Fruit fly (Drosophila melanogaster) whole organism, embryonic: ENCODE results near the gene obst-F.

ENCODE experiments used
- Adf1 ChIP-seq: fragments of 200-800 bp; sonication (Bioruptor generic); IDR thresholded peaks from 2 replicates; pipeline ENCODE4 v1.3.6; 2022; ENCODE audit warnings: missing biosample characterization, missing genetic modification characterization
- BtbVII ChIP-seq: fragments of 200-800 bp; sonication (Bioruptor generic); optimal IDR thresholded peaks from 3 replicates; lab custom pipeline; 2017; ENCODE audit warnings: missing biosample characterization, mild to moderate bottlenecking, missing genetic modification characterization
- CG10147 ChIP-seq: fragments of 200-800 bp; sonication (Bioruptor generic); optimal IDR thresholded peaks from 2 replicates; lab custom pipeline; 2019; ENCODE audit warnings: missing biosample characterization, mild to moderate bottlenecking, missing genetic modification characterization, moderate library complexity
- CG11085 ChIP-seq: fragments of 200-800 bp; sonication (Bioruptor generic); IDR thresholded peaks from 2 replicates; pipeline ENCODE4 v1.3.6; 2022; ENCODE audit warnings: missing biosample characterization, missing genetic modification characterization
- CG12769 ChIP-seq: fragments of 200-800 bp; sonication (Bioruptor generic); optimal IDR thresholded peaks from 2 replicates; lab custom pipeline; 2019; ENCODE audit warnings: missing biosample characterization, mild to moderate bottlenecking, missing genetic modification characterization, moderate library complexity
- CG14014 ChIP-seq: fragments of 200-800 bp; sonication (Bioruptor generic); IDR thresholded peaks from 2 replicates; pipeline ENCODE4 v1.3.6; 2022; ENCODE audit warnings: missing biosample characterization, missing genetic modification characterization
- CG2199 ChIP-seq: fragments of 200-800 bp; sonication (Bioruptor generic); IDR thresholded peaks from 3 replicates; pipeline ENCODE4 v1.3.6; 2022; ENCODE audit warnings: missing biosample characterization, missing genetic modification characterization
- CG2202 ChIP-seq: fragments of 200-800 bp; sonication (Bioruptor generic); optimal IDR thresholded peaks from 2 replicates; lab custom pipeline; 2018; ENCODE audit warnings: missing biosample characterization, mild to moderate bottlenecking, missing genetic modification characterization
- CG32532 ChIP-seq: fragments of 200-800 bp; sonication (Bioruptor generic); IDR thresholded peaks from 2 replicates; pipeline ENCODE4 v1.3.6; 2022; ENCODE audit warnings: missing biosample characterization, missing genetic modification characterization
- CG32772 ChIP-seq: fragments of 200-800 bp; sonication (Bioruptor generic); IDR thresholded peaks from 2 replicates; pipeline ENCODE4 v1.3.6; 2022; ENCODE audit warnings: missing biosample characterization, missing genetic modification characterization
- CG34376 ChIP-seq: fragments of 200-800 bp; sonication (Bioruptor generic); optimal IDR thresholded peaks from 2 replicates; lab custom pipeline; 2018; ENCODE audit warnings: missing biosample characterization, mild to moderate bottlenecking, missing genetic modification characterization
- CG5180 ChIP-seq: fragments of 200-800 bp; sonication (Bioruptor generic); optimal IDR thresholded peaks from 3 replicates; lab custom pipeline; 2017; ENCODE audit warnings: missing biosample characterization, missing genetic modification characterization, mild to moderate bottlenecking, moderate library complexity, missing genetic modification reagents
- CG8765 ChIP-seq: fragments of 200-800 bp; sonication (Bioruptor generic); IDR thresholded peaks from 2 replicates; pipeline ENCODE4 v1.3.6; 2022; ENCODE audit warnings: missing biosample characterization, missing genetic modification characterization
- CG9215 ChIP-seq: fragments of 200-800 bp; sonication (Bioruptor generic); IDR thresholded peaks from 2 replicates; pipeline ENCODE4 v1.3.6; 2022; ENCODE audit warnings: missing biosample characterization, missing genetic modification characterization
- CG9797 ChIP-seq: fragments of 200-800 bp; sonication (Bioruptor generic); optimal IDR thresholded peaks from 3 replicates; lab custom pipeline; 2018; ENCODE audit warnings: missing biosample characterization, mild to moderate bottlenecking, missing genetic modification characterization
- CrebB ChIP-seq: fragments of 200-800 bp; sonication (Bioruptor generic); optimal IDR thresholded peaks from 3 replicates; lab custom pipeline; 2018; ENCODE audit warnings: missing biosample characterization, mild to moderate bottlenecking, missing genetic modification characterization
- Deaf1 ChIP-seq: fragments of 200-800 bp; optimal IDR thresholded peaks from 3 replicates; lab custom pipeline; 2019; ENCODE audit warnings: missing biosample characterization, mild to moderate bottlenecking, missing genetic modification characterization, moderate library complexity
- Dfd ChIP-seq, 2 experiments: fragments of >200 bp; optimal IDR thresholded peaks; 2 replicates each; lab custom pipeline; 2017; ENCODE audit warnings: missing biosample characterization in 2 of 2, missing genetic modification characterization in 2 of 2
- Ets65A ChIP-seq: fragments of 200-800 bp; sonication (Bioruptor generic); peaks from one replicate; lab custom pipeline; 2016; ENCODE audit warnings: missing biosample characterization, missing genetic modification characterization
- HLH4C ChIP-seq: fragments of 200-800 bp; sonication (Bioruptor generic); IDR thresholded peaks from 3 replicates; pipeline ENCODE4 v1.3.6; 2022; ENCODE audit warnings: missing biosample characterization, missing genetic modification characterization; ENCODE audit not compliant: partially characterized antibody
- Hand ChIP-seq: fragments of 200-800 bp; sonication (Bioruptor generic); optimal IDR thresholded peaks from 2 replicates; lab custom pipeline; 2017; ENCODE audit warnings: mild to moderate bottlenecking, missing biosample characterization, missing genetic modification reagents, missing genetic modification characterization
- MBD-R2 ChIP-seq: fragments of 200-800 bp; sonication (Bioruptor generic); IDR thresholded peaks from 2 replicates; pipeline ENCODE4 v1.3.6; 2022; ENCODE audit warnings: missing biosample characterization, missing genetic modification characterization
- Med ChIP-seq: fragments of 200-800 bp; sonication (Bioruptor generic); peaks from one replicate; lab custom pipeline; 2016; ENCODE audit warnings: missing biosample characterization, missing genetic modification characterization, mild to moderate bottlenecking, inconsistent platforms, moderate library complexity
- Myb ChIP-seq: fragments of 200-800 bp; sonication (Bioruptor generic); optimal IDR thresholded peaks from 2 replicates; lab custom pipeline; 2016; ENCODE audit warnings: missing biosample characterization, missing genetic modification characterization
- PHDP ChIP-seq: fragments of 200-800 bp; sonication (Bioruptor generic); optimal IDR thresholded peaks from 3 replicates; lab custom pipeline; 2018; ENCODE audit warnings: missing biosample characterization, mild to moderate bottlenecking, missing genetic modification characterization, moderate library complexity
- Pdp1 ChIP-seq, 2 experiments: fragments of 200-800 bp; sonication (Bioruptor generic); optimal IDR thresholded peaks; 3 replicates each; lab custom pipeline; 2016; ENCODE audit warnings: missing biosample characterization in 2 of 2, missing genetic modification characterization in 2 of 2, mild to moderate bottlenecking in 1 of 2, moderate library complexity in 1 of 2
- Rfx ChIP-seq: fragments of 200-800 bp; sonication (Bioruptor generic); IDR thresholded peaks from 2 replicates; pipeline ENCODE4 v1.3.6; 2022; ENCODE audit warnings: missing biosample characterization, missing genetic modification characterization
- Scr ChIP-seq: fragments of 200-800 bp; sonication (Bioruptor generic); IDR thresholded peaks from 2 replicates; pipeline ENCODE4 v1.3.6; 2022; ENCODE audit warnings: missing biosample characterization, missing genetic modification characterization; ENCODE audit not compliant: partially characterized antibody
- aop ChIP-seq: fragments of 200-800 bp; sonication (Bioruptor generic); IDR thresholded peaks from 2 replicates; pipeline ENCODE4 v1.3.6; 2022; ENCODE audit warnings: missing biosample characterization, missing genetic modification characterization
- cad ChIP-seq: fragments of >200 bp; optimal IDR thresholded peaks from 2 replicates; lab custom pipeline; 2017; ENCODE audit warnings: missing biosample characterization, missing genetic modification characterization
- caup ChIP-seq: fragments of 200-800 bp; sonication (Bioruptor generic); optimal IDR thresholded peaks from 3 replicates; lab custom pipeline; 2017; ENCODE audit warnings: missing biosample characterization, mild to moderate bottlenecking, missing genetic modification characterization, moderate library complexity; ENCODE audit not compliant: severe bottlenecking
- ci ChIP-seq: fragments of 200-800 bp; sonication (Bioruptor generic); IDR thresholded peaks from 3 replicates; pipeline ENCODE4 v1.3.6; 2022; ENCODE audit warnings: missing biosample characterization, missing genetic modification characterization
- cwo ChIP-seq: fragments of 200-800 bp; sonication (Bioruptor generic); optimal IDR thresholded peaks from 3 replicates; lab custom pipeline; 2017; ENCODE audit warnings: missing biosample characterization, missing genetic modification characterization, mild to moderate bottlenecking, moderate library complexity, missing genetic modification reagents
- eve ChIP-seq, 2 experiments: fragments of >200 bp; optimal IDR thresholded peaks; 2 replicates each; lab custom pipeline; 2017; ENCODE audit warnings: missing biosample characterization in 2 of 2, missing genetic modification characterization in 2 of 2
- gro ChIP-seq: fragments of 200-800 bp; sonication (Bioruptor generic); optimal IDR thresholded peaks from 2 replicates; lab custom pipeline; 2016; ENCODE audit warnings: missing biosample characterization, missing genetic modification characterization
- gsb ChIP-seq: fragments of 200-800 bp; sonication (Bioruptor generic); IDR thresholded peaks from 2 replicates; pipeline ENCODE4 v1.3.6; 2022; ENCODE audit warnings: missing biosample characterization, missing genetic modification characterization
- hkb ChIP-seq, 2 experiments: fragments of 200-800 bp in 1 of 2; fragments of >200 bp in 1 of 2; sonication (Bioruptor generic) in 1 of 2; IDR thresholded peaks in 1 of 2; optimal IDR thresholded peaks in 1 of 2; 2 replicates each; pipeline versions ENCODE4 v1.3.6 to Lab custom; 2017 to 2022; ENCODE audit warnings: missing biosample characterization in 1 of 2, missing genetic modification characterization in 1 of 2
- mirr ChIP-seq: fragments of 200-800 bp; sonication (Bioruptor generic); optimal IDR thresholded peaks from 3 replicates; lab custom pipeline; 2018; ENCODE audit warnings: missing biosample characterization, mild to moderate bottlenecking, missing genetic modification characterization
- onecut ChIP-seq: fragments of 200-800 bp; sonication (Bioruptor generic); IDR thresholded peaks from 2 replicates; pipeline ENCODE4 v1.3.6; 2022; ENCODE audit warnings: missing biosample characterization, missing genetic modification characterization
- org-1 ChIP-seq: fragments of 200-800 bp; sonication (Bioruptor generic); optimal IDR thresholded peaks from 2 replicates; lab custom pipeline; 2017; ENCODE audit warnings: missing biosample characterization, missing genetic modification characterization
- peb ChIP-seq: fragments of 200-800 bp; sonication (Bioruptor generic); IDR thresholded peaks from 2 replicates; pipeline ENCODE4 v1.3.6; 2022; ENCODE audit warnings: missing biosample characterization, missing genetic modification characterization
- salm ChIP-seq: fragments of 200-800 bp; sonication (Bioruptor generic); optimal IDR thresholded peaks from 2 replicates; lab custom pipeline; 2018; ENCODE audit warnings: missing biosample characterization, mild to moderate bottlenecking, missing genetic modification characterization
- sd ChIP-seq: fragments of 200-800 bp; sonication (Bioruptor generic); optimal IDR thresholded peaks from 3 replicates; lab custom pipeline; 2018; ENCODE audit warnings: missing biosample characterization, mild to moderate bottlenecking, missing genetic modification characterization, moderate library complexity
- so ChIP-seq: fragments of 200-800 bp; sonication (Bioruptor generic); IDR thresholded peaks from 3 replicates; pipeline ENCODE4 v1.3.6; 2022; ENCODE audit warnings: missing biosample characterization, missing genetic modification characterization
- sob ChIP-seq: fragments of 200-800 bp; sonication (Bioruptor generic); IDR thresholded peaks from 2 replicates; pipeline ENCODE4 v1.3.6; 2022; ENCODE audit warnings: missing biosample characterization, missing genetic modification characterization
- wek ChIP-seq: fragments of 200-800 bp; sonication (Bioruptor generic); optimal IDR thresholded peaks from 3 replicates; lab custom pipeline; 2018; ENCODE audit warnings: missing biosample characterization, mild to moderate bottlenecking, missing genetic modification characterization, moderate library complexity

The obst-F gene

dm6 chr3L:20191848-20192247 lies 9.6 kb downstream of the obst-F start:
- TF ChIP-seq Dfd (GFP tag; optimal IDR thresholded peaks at IDR 0.05; lab: Kevin White, UChicago) (peak in 1 of 2 experiments; percentile 64), CG2202 (tag; lab: Kevin White, UChicago) (no peak), aop (GFP tag; lab: Robert Waterston, UW) (no peak)

- peak; percentile 20 for TF ChIP-seq salm (tag; lab: Kevin White, UChicago)
- peak; percentile 7 for TF ChIP-seq CG5180 (GFP tag; lab: Kevin White, UChicago)
- peak; percentile 90 for TF ChIP-seq sd
- TF ChIP-seq hkb (optimal IDR thresholded peaks at IDR 0.05; lab: Kevin White, UChicago), result no peak
- TF ChIP-seq hkb (GFP tag; IDR thresholded peaks at IDR 0.05; lab: Robert Waterston, UW), result 0 out of 2 replicates have a peak, but pooled peaks have one; percentile 27
- peak; percentile 12 for TF ChIP-seq CG10147
- no peak for TF ChIP-seq peb
- peak; percentile 82 for TF ChIP-seq CG34376 (GFP tag; lab: Kevin White, UChicago)
- TF ChIP-seq sob, result peak; percentile 46; the same call in 1 of the 2 replicates
- TF ChIP-seq HLH4C (GFP tag; lab: Robert Waterston, UW), result 0 out of 3 replicates have a peak, but pooled peaks have one; percentile 13
- TF ChIP-seq CG9215 (GFP tag; lab: Robert Waterston, UW), result no peak
- TF ChIP-seq mirr (GFP tag; lab: Kevin White, UChicago), result peak; percentile 82
- TF ChIP-seq PHDP, result peak; percentile 12
- TF ChIP-seq BtbVII (GFP tag; lab: Kevin White, UChicago), result peak; percentile 49
- peak; percentile 43 for TF ChIP-seq gro (GFP tag; lab: Kevin White, UChicago)
- 0 out of 3 replicates have a peak, but pooled peaks have one; percentile 44 for TF ChIP-seq CG2199
- peak; percentile 12; the same call in 1 of the 2 replicates for TF ChIP-seq Rfx (GFP tag; lab: Robert Waterston, UW)
- no peak for TF ChIP-seq CG32772 (GFP tag; lab: Robert Waterston, UW)
- no peak for TF ChIP-seq CG9797 (GFP tag; lab: Kevin White, UChicago)
- TF ChIP-seq CG11085, result peak; percentile 61; the same call in 1 of the 2 replicates
- 0 out of 2 replicates have a peak, but pooled peaks have one; percentile 9 for TF ChIP-seq MBD-R2 (GFP tag; lab: Robert Waterston, UW)
- no peak for TF ChIP-seq org-1 (GFP tag; lab: Kevin White, UChicago)
- peak; percentile 45; the same call in 1 of the 2 replicates for TF ChIP-seq CG32532
- TF ChIP-seq Scr (GFP tag; lab: Robert Waterston, UW), result no peak
- TF ChIP-seq ci, result peak; percentile 45
- TF ChIP-seq Med (GFP tag; lab: Kevin White, UChicago), result peak; percentile 30
- peak; percentile 30; the same call in 1 of the 2 replicates for TF ChIP-seq gsb
- TF ChIP-seq cad (GFP tag; lab: Kevin White, UChicago), result no peak
- TF ChIP-seq Ets65A (GFP tag; lab: Kevin White, UChicago), result peak; percentile 16
- TF ChIP-seq so (GFP tag; lab: Robert Waterston, UW), result peak; percentile 36; the same call in 1 of the 3 replicates
- TF ChIP-seq Hand (GFP tag; lab: Kevin White, UChicago), result peak; percentile 6
- peak; percentile 60 for TF ChIP-seq Deaf1 (tag; lab: Kevin White, UChicago)
- peak; percentile 7; the same call in 1 of the 2 replicates for TF ChIP-seq onecut (GFP tag; lab: Robert Waterston, UW)
- TF ChIP-seq CrebB (tag; lab: Kevin White, UChicago), result peak; percentile 47
- TF ChIP-seq eve (GFP tag; optimal IDR thresholded peaks at IDR 0.05; lab: Kevin White, UChicago), result peak in 1 of 2 experiments; percentile 31
- TF ChIP-seq Pdp1 (GFP tag; optimal IDR thresholded peaks at IDR 0.05; lab: Kevin White, UChicago), result peak in 1 of 2 experiments; percentile 90
- peak; percentile 56; the same call in 1 of the 2 replicates for TF ChIP-seq Adf1
- peak; percentile 21 for TF ChIP-seq wek (GFP tag; lab: Kevin White, UChicago)
- no peak for TF ChIP-seq Myb (GFP tag; lab: Kevin White, UChicago)
- TF ChIP-seq CG8765, result peak; percentile 35; the same call in 1 of the 2 replicates
- peak; percentile 11 for TF ChIP-seq cwo (GFP tag; lab: Kevin White, UChicago)
- TF ChIP-seq CG14014 (GFP tag; lab: Robert Waterston, UW), result 0 out of 2 replicates have a peak, but pooled peaks have one; percentile 39
- peak; percentile 31 for TF ChIP-seq caup (GFP tag; lab: Kevin White, UChicago)
- TF ChIP-seq CG12769 (tag; lab: Kevin White, UChicago), result peak; percentile 60
These were observed 13.4 kb downstream of the obst-F start, which contains the start of gene Ssk for dm6 chr3L:20187885-20188570. TSS of gene Ssk (plus strand) at chr3L:20188522.
